Worm (Caenorhabditis elegans) whole organism, young adult: ENCODE measurements around the gene Y79H2A.4.

ENCODE experiments used
- F57C9.4 ChIP-seq: sonication (generic microtip); optimal IDR thresholded peaks from 2 replicates; lab custom pipeline; 2017; ENCODE audit warnings: mild to moderate bottlenecking, missing genetic modification characterization, missing compliant biosample characterization
- Y53F4B.3 ChIP-seq: fragments of 200-800 bp; sonication (Bioruptor generic); IDR thresholded peaks from 2 replicates; pipeline ENCODE4 v1.3.6; 2022; ENCODE audit warnings: missing genetic modification reagents, missing genetic modification characterization, missing compliant biosample characterization
- egrh-3 ChIP-seq: fragments of 200-800 bp; sonication (Bioruptor generic); IDR thresholded peaks from 2 replicates; pipeline ENCODE4 v1.3.6; 2022; ENCODE audit warnings: missing genetic modification reagents, missing genetic modification characterization, missing compliant biosample characterization
- lin-40 ChIP-seq: sonication (generic microtip); optimal IDR thresholded peaks from 2 replicates; lab custom pipeline; 2016; ENCODE audit warnings: missing genetic modification characterization, mild to moderate bottlenecking, missing compliant biosample characterization, missing genotype, missing genetic modification reagents
- lin-54 ChIP-seq: fragments of 200-800 bp; sonication (Bioruptor generic); optimal IDR thresholded peaks from 2 replicates; lab custom pipeline; 2018; ENCODE audit warnings: mild to moderate bottlenecking, missing genetic modification characterization, missing compliant biosample characterization
- madf-6 ChIP-seq: fragments of 200-800 bp; sonication (Bioruptor generic); IDR thresholded peaks from 2 replicates; pipeline ENCODE4 v1.3.6; 2022; ENCODE audit warnings: missing genetic modification reagents, missing genetic modification characterization, missing compliant biosample characterization
- mes-4 ChIP-seq: sonication (generic microtip); optimal IDR thresholded peaks from 2 replicates; lab custom pipeline; 2016; ENCODE audit warnings: missing genotype, missing genetic modification characterization, missing compliant biosample characterization
- unc-62 ChIP-seq: fragments of 150-350 bp; optimal IDR thresholded peaks from 2 replicates; lab custom pipeline; 2014; ENCODE audit warnings: missing biosample characterization, missing genetic modification reagents, missing genetic modification characterization
- ztf-26 ChIP-seq: sonication (generic microtip); optimal IDR thresholded peaks from 2 replicates; lab custom pipeline; 2017; ENCODE audit warnings: missing genetic modification characterization, missing compliant biosample characterization
- ztf-28 ChIP-seq: fragments of 200-800 bp; sonication (Bioruptor generic); IDR thresholded peaks from 2 replicates; pipeline ENCODE4 v1.3.6; 2022; ENCODE audit warnings: missing genetic modification reagents, missing genetic modification characterization, missing compliant biosample characterization

- TF ChIP-seq Y53F4B.3 (GFP tag; lab: Robert Waterston, UW) (no peak), lin-40 (tag; lab: Kevin White, UChicago) (no peak), madf-6 (no peak), unc-62 (GFP tag; lab: Kevin White, UChicago) (no peak), ztf-28 (GFP tag; lab: Robert Waterston, UW) (no peak), mes-4 (tag; lab: Kevin White, UChicago) (no peak), ztf-26 (no peak), egrh-3 (GFP tag; lab: Robert Waterston, UW) (no peak), F57C9.4 (tag; lab: Kevin White, UChicago) (no peak), lin-54 (GFP tag; lab: Kevin White, UChicago) (no peak)
These were observed 25.9 kb upstream of the Y79H2A.4 start for ce11 chrIII:12015183-12015582.
